Fruit fly (Drosophila melanogaster) whole organism, prepupa: ENCODE results near the gene CG32483.
A peak's percentile ranks its signal among the peaks of the same experiment; 100 is the strongest.

ENCODE experiments used
- Blimp-1 ChIP-seq: fragments of 200-800 bp; sonication (Bioruptor generic); optimal IDR thresholded peaks from 3 replicates; lab custom pipeline; 2017; ENCODE audit warnings: missing biosample characterization, missing genetic modification characterization, mild to moderate bottlenecking, moderate library complexity, missing genetic modification reagents
- CG10631 ChIP-seq: fragments of 200-800 bp; sonication (Bioruptor generic); optimal IDR thresholded peaks from 2 replicates; lab custom pipeline; 2016; ENCODE audit warnings: missing biosample characterization, missing genetic modification characterization
- CG10669 ChIP-seq: fragments of 200-800 bp; sonication (Bioruptor generic); optimal IDR thresholded peaks from 3 replicates; lab custom pipeline; 2018; ENCODE audit warnings: missing biosample characterization, mild to moderate bottlenecking, missing genetic modification characterization, moderate library complexity
- CG11294 ChIP-seq: fragments of 200-800 bp; sonication (Bioruptor generic); IDR thresholded peaks from 2 replicates; pipeline ENCODE4 v1.3.6; 2022; ENCODE audit warnings: missing biosample characterization, missing genetic modification characterization
- CG15336 ChIP-seq: fragments of 200-800 bp; sonication (Bioruptor generic); IDR thresholded peaks from 2 replicates; pipeline ENCODE4 v1.3.6; 2022; ENCODE audit warnings: missing biosample characterization, missing genetic modification characterization
- CG1621 ChIP-seq: fragments of 200-800 bp; sonication (Bioruptor generic); optimal IDR thresholded peaks from 3 replicates; lab custom pipeline; 2018; ENCODE audit warnings: missing biosample characterization, mild to moderate bottlenecking, missing genetic modification characterization
- CG16779 ChIP-seq: fragments of 200-800 bp; sonication (Bioruptor generic); optimal IDR thresholded peaks from 3 replicates; lab custom pipeline; 2017; ENCODE audit warnings: missing biosample characterization, mild to moderate bottlenecking, missing genetic modification characterization
- CG3032 ChIP-seq: fragments of 200-800 bp; optimal IDR thresholded peaks from 2 replicates; lab custom pipeline; 2019; ENCODE audit warnings: missing biosample characterization, mild to moderate bottlenecking, missing genetic modification characterization, moderate library complexity
- CG31627 ChIP-seq: fragments of 200-800 bp; sonication (Bioruptor generic); optimal IDR thresholded peaks from 3 replicates; lab custom pipeline; 2016; ENCODE audit warnings: missing biosample characterization, missing genetic modification characterization
- CG32006 ChIP-seq: fragments of 200-800 bp; sonication (Bioruptor generic); optimal IDR thresholded peaks from 3 replicates; lab custom pipeline; 2017; ENCODE audit warnings: missing biosample characterization, mild to moderate bottlenecking, missing genetic modification characterization
- CG3919 ChIP-seq: fragments of 200-800 bp; sonication (Bioruptor generic); optimal IDR thresholded peaks from 3 replicates; lab custom pipeline; 2016; ENCODE audit warnings: missing biosample characterization, missing genetic modification characterization
- CG4318 ChIP-seq: fragments of 200-800 bp; sonication (Bioruptor generic); optimal IDR thresholded peaks from 3 replicates; lab custom pipeline; 2017; ENCODE audit warnings: missing biosample characterization, mild to moderate bottlenecking, missing genetic modification characterization
- CG6163 ChIP-seq: fragments of 200-800 bp; sonication (Bioruptor generic); IDR thresholded peaks from 3 replicates; pipeline ENCODE4 v1.3.6; 2022; ENCODE audit warnings: missing biosample characterization, missing genetic modification characterization
- CG6276 ChIP-seq: fragments of 200-800 bp; sonication (Bioruptor generic); optimal IDR thresholded peaks from 2 replicates; lab custom pipeline; 2017; ENCODE audit warnings: missing biosample characterization, mild to moderate bottlenecking, missing genetic modification characterization
- CG6808 ChIP-seq: fragments of 200-800 bp; sonication (Bioruptor generic); optimal IDR thresholded peaks from 3 replicates; lab custom pipeline; 2017; ENCODE audit warnings: missing biosample characterization, missing genetic modification characterization, mild to moderate bottlenecking, moderate library complexity, missing genetic modification reagents
- CG6854 ChIP-seq: fragments of 200-800 bp; sonication (Bioruptor generic); optimal IDR thresholded peaks from 2 replicates; lab custom pipeline; 2017; ENCODE audit warnings: missing biosample characterization, mild to moderate bottlenecking, missing genetic modification characterization
- CG8119 ChIP-seq: fragments of 200-800 bp; sonication (Bioruptor generic); IDR thresholded peaks from 3 replicates; pipeline ENCODE4 v1.3.6; 2022; ENCODE audit warnings: missing biosample characterization, missing genetic modification characterization
- CG8319 ChIP-seq: fragments of 200-800 bp; sonication (Bioruptor generic); optimal IDR thresholded peaks from 3 replicates; lab custom pipeline; 2016; ENCODE audit warnings: missing biosample characterization, missing genetic modification characterization
- CG9139 ChIP-seq: fragments of 200-800 bp; sonication (Bioruptor generic); optimal IDR thresholded peaks from 3 replicates; lab custom pipeline; 2017; ENCODE audit warnings: missing biosample characterization, mild to moderate bottlenecking, missing genetic modification characterization
- Eip75B ChIP-seq: fragments of 200-800 bp; sonication (Bioruptor generic); optimal IDR thresholded peaks from 3 replicates; lab custom pipeline; 2016; ENCODE audit warnings: missing biosample characterization, missing genetic modification characterization
- Eip78C ChIP-seq: fragments of 200-800 bp; sonication (Bioruptor generic); peaks from one replicate; lab custom pipeline; 2016; ENCODE audit warnings: missing biosample characterization, missing genetic modification characterization
- Eip93F ChIP-seq: fragments of 200-800 bp; sonication (Bioruptor generic); optimal IDR thresholded peaks from 2 replicates; lab custom pipeline; 2016; ENCODE audit warnings: missing biosample characterization, mild to moderate bottlenecking, missing genetic modification characterization
- Ets21C ChIP-seq: fragments of 200-800 bp; sonication (Bioruptor generic); optimal IDR thresholded peaks from 3 replicates; lab custom pipeline; 2016; ENCODE audit warnings: missing biosample characterization, missing genetic modification characterization
- Ets96B ChIP-seq: fragments of 200-800 bp; optimal IDR thresholded peaks from 2 replicates; lab custom pipeline; 2019; ENCODE audit warnings: missing biosample characterization, mild to moderate bottlenecking, missing genetic modification characterization, moderate library complexity
- Gug ChIP-seq: fragments of 200-800 bp; sonication (Bioruptor generic); IDR thresholded peaks from 2 replicates; pipeline ENCODE4 v1.3.6; 2022; ENCODE audit warnings: missing biosample characterization, missing genetic modification characterization
- Hr38 ChIP-seq: sonication (Bioruptor generic); optimal IDR thresholded peaks from 2 replicates; lab custom pipeline; 2016; ENCODE audit warnings: missing biosample characterization, missing genetic modification characterization
- Hr39 ChIP-seq: fragments of 200-800 bp; sonication (Bioruptor generic); optimal IDR thresholded peaks from 2 replicates; lab custom pipeline; 2016; ENCODE audit warnings: missing biosample characterization, missing genetic modification characterization
- Hr4 ChIP-seq: fragments of 200-800 bp; sonication (Bioruptor generic); optimal IDR thresholded peaks from 3 replicates; lab custom pipeline; 2016; ENCODE audit warnings: missing biosample characterization, missing genetic modification characterization
- Met ChIP-seq: fragments of 200-800 bp; sonication (Bioruptor generic); optimal IDR thresholded peaks from 3 replicates; lab custom pipeline; 2016; ENCODE audit warnings: missing biosample characterization, missing genetic modification characterization
- OdsH ChIP-seq: fragments of 200-800 bp; sonication (Bioruptor generic); optimal IDR thresholded peaks from 3 replicates; lab custom pipeline; 2016; ENCODE audit warnings: missing biosample characterization, missing genetic modification characterization
- Smox ChIP-seq: fragments of 200-800 bp; sonication (Bioruptor generic); optimal IDR thresholded peaks from 3 replicates; lab custom pipeline; 2016; ENCODE audit warnings: missing biosample characterization, missing genetic modification characterization
- Sox102F ChIP-seq: fragments of 200-800 bp; sonication (Bioruptor generic); optimal IDR thresholded peaks from 2 replicates; lab custom pipeline; 2016; ENCODE audit warnings: missing biosample characterization, mild to moderate bottlenecking, missing genetic modification characterization
- Sox14 ChIP-seq: fragments of 200-800 bp; sonication (Bioruptor generic); optimal IDR thresholded peaks from 3 replicates; lab custom pipeline; 2016; ENCODE audit warnings: missing biosample characterization, missing genetic modification characterization
- cyc ChIP-seq: fragments of 200-800 bp; sonication (Bioruptor generic); optimal IDR thresholded peaks from 3 replicates; lab custom pipeline; 2016; ENCODE audit warnings: missing biosample characterization, missing genetic modification characterization
- dac ChIP-seq: fragments of 200-800 bp; sonication (Bioruptor generic); optimal IDR thresholded peaks from 2 replicates; lab custom pipeline; 2017; ENCODE audit warnings: missing biosample characterization, mild to moderate bottlenecking, missing genetic modification characterization
- dsx ChIP-seq: fragments of 200-800 bp; optimal IDR thresholded peaks from 3 replicates; lab custom pipeline; 2019; ENCODE audit warnings: missing biosample characterization, mild to moderate bottlenecking, missing genetic modification characterization, moderate library complexity; ENCODE audit not compliant: poor library complexity, severe bottlenecking
- esn ChIP-seq: fragments of 200-800 bp; sonication (Bioruptor generic); optimal IDR thresholded peaks from 2 replicates; lab custom pipeline; 2016; ENCODE audit warnings: missing biosample characterization, mild to moderate bottlenecking, missing genetic modification characterization, moderate library complexity
- fd59A ChIP-seq: fragments of 200-800 bp; sonication (Bioruptor generic); optimal IDR thresholded peaks from 2 replicates; lab custom pipeline; 2017; ENCODE audit warnings: missing biosample characterization, mild to moderate bottlenecking, missing genetic modification characterization, missing genetic modification reagents
- fkh ChIP-seq: fragments of 200-800 bp; sonication (Bioruptor generic); optimal IDR thresholded peaks from 3 replicates; lab custom pipeline; 2017; ENCODE audit warnings: missing biosample characterization, mild to moderate bottlenecking, missing genetic modification characterization, moderate library complexity
- net ChIP-seq: fragments of 200-800 bp; sonication (Bioruptor generic); optimal IDR thresholded peaks from 3 replicates; lab custom pipeline; 2016; ENCODE audit warnings: missing biosample characterization, missing genetic modification characterization
- pdm3 ChIP-seq: fragments of 200-800 bp; sonication (Bioruptor generic); optimal IDR thresholded peaks from 3 replicates; lab custom pipeline; 2016; ENCODE audit warnings: missing biosample characterization, missing genetic modification characterization
- salr ChIP-seq, 2 experiments: fragments of 200-800 bp; sonication (Bioruptor generic); optimal IDR thresholded peaks; 3 replicates each; lab custom pipeline; 2016 to 2018; ENCODE audit warnings: missing biosample characterization in 2 of 2, missing genetic modification characterization in 2 of 2, mild to moderate bottlenecking in 1 of 2
- spab ChIP-seq: fragments of 200-800 bp; sonication (Bioruptor generic); optimal IDR thresholded peaks from 2 replicates; lab custom pipeline; 2017; ENCODE audit warnings: missing biosample characterization, mild to moderate bottlenecking, missing genetic modification characterization, missing genetic modification reagents
- ss ChIP-seq, 2 experiments: fragments of 200-800 bp; sonication (Bioruptor generic); optimal IDR thresholded peaks; 2 replicates in 1 of 2; 3 replicates in 1 of 2; lab custom pipeline; 2017 to 2018; ENCODE audit warnings: mild to moderate bottlenecking in 2 of 2, missing biosample characterization in 2 of 2, missing genetic modification characterization in 2 of 2, moderate library complexity in 1 of 2
- svp ChIP-seq: fragments of 200-800 bp; sonication (Bioruptor generic); peaks from one replicate; lab custom pipeline; 2016; ENCODE audit warnings: missing biosample characterization, missing genetic modification characterization
- topi ChIP-seq: fragments of 200-800 bp; sonication (Bioruptor generic); optimal IDR thresholded peaks from 3 replicates; lab custom pipeline; 2016; ENCODE audit warnings: missing biosample characterization, missing genetic modification characterization
- vri ChIP-seq: fragments of 200-800 bp; sonication (Bioruptor generic); optimal IDR thresholded peaks from 3 replicates; lab custom pipeline; 2016; ENCODE audit warnings: missing biosample characterization, mild to moderate bottlenecking, missing genetic modification characterization

The CG32483 gene

DNA sequence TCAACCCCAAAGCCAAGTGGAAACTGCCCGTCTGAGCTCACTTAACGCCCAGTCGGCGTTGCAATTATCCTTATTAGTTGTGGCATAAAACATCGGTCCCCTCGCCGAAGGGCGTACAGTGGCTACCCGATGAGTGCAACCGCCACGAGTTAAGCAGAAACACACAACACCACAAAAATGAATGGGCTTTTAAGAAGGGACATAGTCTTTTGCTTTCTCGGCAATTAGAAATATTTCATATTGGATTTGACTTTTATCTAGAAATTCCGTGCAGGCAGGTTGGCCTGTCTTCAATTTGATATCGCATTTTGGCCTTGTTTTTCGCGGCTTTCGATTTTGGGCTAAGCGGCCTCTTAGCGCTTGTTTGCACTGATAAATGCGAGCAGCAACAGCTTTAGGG lies 26.0 kb downstream of the CG32483 start (continued):
- no peak for TF ChIP-seq CG15336 (GFP tag; lab: Robert Waterston, UW)
- TF ChIP-seq spab: peak; percentile 52
- TF ChIP-seq CG6276 (GFP tag; lab: Kevin White, UChicago): no peak
- peak; percentile 29 for TF ChIP-seq CG32006 (GFP tag; lab: Kevin White, UChicago)
- peak; percentile 7 for TF ChIP-seq CG4318
- TF ChIP-seq CG9139 (GFP tag; lab: Kevin White, UChicago): no peak
- TF ChIP-seq CG6163 (GFP tag; lab: Robert Waterston, UW): peak; percentile 80
- TF ChIP-seq CG1621 (tag; lab: Kevin White, UChicago): no peak
- TF ChIP-seq cyc (GFP tag; lab: Kevin White, UChicago): peak; percentile 84
- no peak for TF ChIP-seq fkh (GFP tag; lab: Kevin White, UChicago)
- peak; percentile 85 for TF ChIP-seq Eip78C (GFP tag; lab: Kevin White, UChicago)
- TF ChIP-seq Smox: peak; percentile 81
- peak; percentile 24 to 50 for TF ChIP-seq ss (GFP tag; optimal IDR thresholded peaks at IDR 0.05; lab: Kevin White, UChicago)
- peak; percentile 77 for TF ChIP-seq Ets21C
- no peak for TF ChIP-seq CG16779 (tag; lab: Kevin White, UChicago)
- TF ChIP-seq CG3032 (tag; lab: Kevin White, UChicago): peak; percentile 53
- TF ChIP-seq OdsH: peak; percentile 66
- TF ChIP-seq esn (GFP tag; lab: Kevin White, UChicago): peak; percentile 84
- TF ChIP-seq, all 60 proteins: peak for 48

DNA sequence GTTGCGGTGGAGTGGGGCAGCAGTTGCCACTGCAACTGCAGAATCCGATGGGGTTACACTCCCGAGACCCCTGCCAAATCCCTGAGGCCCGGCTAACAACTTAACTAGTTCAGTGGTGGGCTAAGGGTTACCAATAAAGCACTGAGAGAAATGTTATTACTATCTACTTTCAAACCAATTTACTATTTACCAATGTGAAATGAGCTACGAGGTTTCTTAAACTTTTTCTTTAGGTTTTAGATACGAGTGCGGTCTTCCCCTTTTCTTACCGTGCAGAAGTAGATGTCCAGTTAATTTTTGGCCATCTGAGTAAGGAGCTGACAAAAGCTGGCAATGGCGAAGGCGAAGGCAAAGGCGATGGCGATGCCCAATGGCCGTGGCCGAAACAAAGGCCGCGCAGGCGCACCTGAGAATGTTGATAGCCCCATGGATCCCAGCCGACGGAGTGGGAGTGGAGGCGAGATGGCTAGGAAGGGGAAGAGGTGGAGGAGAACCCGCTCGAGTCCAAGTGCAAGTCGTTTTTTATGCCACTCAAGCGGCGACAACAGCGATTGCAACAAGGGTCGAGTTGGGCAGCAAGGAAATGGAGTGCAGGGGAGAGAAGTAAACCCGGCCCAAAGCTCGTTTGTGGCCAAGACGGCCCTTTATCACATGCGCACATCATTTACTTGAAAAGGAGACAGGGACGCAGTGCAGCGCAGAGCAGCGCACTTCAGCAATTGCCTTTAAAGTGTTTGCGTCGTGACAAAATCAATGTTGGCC lies 29.4 kb downstream of the CG32483 start:
- TF ChIP-seq Ets21C (peak; percentile 61), CG8319 (GFP tag; lab: Kevin White, UChicago) (no peak), CG8119 (peak; percentile 30; the same call in 1 of the 3 replicates), pdm3 (peak; percentile 53), Blimp-1 (GFP tag; lab: Kevin White, UChicago) (peak; percentile 2), spab (peak; percentile 64), Sox14 (GFP tag; lab: Kevin White, UChicago) (peak; percentile 65), CG10631 (GFP tag; lab: Kevin White, UChicago) (peak; percentile 63), fkh (GFP tag; lab: Kevin White, UChicago) (no peak), fd59A (peak; percentile 58), Hr38 (no peak), CG6808 (GFP tag; lab: Kevin White, UChicago) (peak; percentile 61), Eip75B (GFP tag; lab: Kevin White, UChicago) (peak; percentile 69), CG6276 (GFP tag; lab: Kevin White, UChicago) (no peak), vri (GFP tag; lab: Kevin White, UChicago) (peak; percentile 35), topi (peak; percentile 68), CG3919 (peak; percentile 68), cyc (GFP tag; lab: Kevin White, UChicago) (peak; percentile 68), CG6854 (GFP tag; lab: Kevin White, UChicago) (peak; percentile 11), CG4318 (no peak), Smox (peak; percentile 65), Eip93F (GFP tag; lab: Kevin White, UChicago) (no peak), ss (GFP tag; optimal IDR thresholded peaks at IDR 0.05; lab: Kevin White, UChicago) (peak; percentile 11 to 37), CG10669 (peak; percentile 65), Hr4 (GFP tag; lab: Kevin White, UChicago) (no peak), svp (GFP tag; lab: Kevin White, UChicago) (peak; percentile 83), Eip78C (GFP tag; lab: Kevin White, UChicago) (peak; percentile 89), Ets96B (tag; lab: Kevin White, UChicago) (peak; percentile 76), salr (GFP tag; optimal IDR thresholded peaks at IDR 0.05; lab: Kevin White, UChicago) (peak; percentile 9 to 27), dac (GFP tag; lab: Kevin White, UChicago) (no peak), CG31627 (GFP tag; lab: Kevin White, UChicago) (peak; percentile 63), Sox102F (peak; percentile 55), Gug (GFP tag; lab: Robert Waterston, UW) (no peak), CG11294 (GFP tag; lab: Robert Waterston, UW) (no peak), Met (GFP tag; lab: Kevin White, UChicago) (peak; percentile 81), net (GFP tag; lab: Kevin White, UChicago) (peak; percentile 27), dsx (GFP tag; lab: Kevin White, UChicago) (peak; percentile 55), Hr39 (peak; percentile 66)
